Fruit fly (Drosophila melanogaster): Measurements from ENCODE around the gene Karybeta3.

- peak; percentile 98 for TF ChIP-seq OdsH (GFP tag; optimal IDR thresholded peaks at IDR 0.05)
- peak; percentile 98 for TF ChIP-seq br (GFP tag; optimal IDR thresholded peaks at IDR 0.05)
- peak; percentile 91 for TF ChIP-seq ey (GFP tag; optimal IDR thresholded peaks at IDR 0.05)
- TF ChIP-seq dsf (GFP tag; optimal IDR thresholded peaks at IDR 0.05; ENCODE audit: borderline replicate concordance), result peak; percentile 95
- peak; percentile 99 for TF ChIP-seq Hnf4 (GFP tag; optimal IDR thresholded peaks at IDR 0.05)
- peak; percentile 83 to 95 for TF ChIP-seq foxo (GFP tag; optimal IDR thresholded peaks at IDR 0.05)
- peak; percentile 99 for TF ChIP-seq Hr83 (GFP tag; optimal IDR thresholded peaks at IDR 0.05; ENCODE audit: poor library complexity, severe bottlenecking)
- TF ChIP-seq usp (GFP tag; optimal IDR thresholded peaks at IDR 0.05), result no peak
- peak; percentile 93 for TF ChIP-seq CG9705 (GFP tag; optimal IDR thresholded peaks at IDR 0.05)
- no peak for TF ChIP-seq N (GFP tag; optimal IDR thresholded peaks at IDR 0.05)
- no peak for TF ChIP-seq pan (optimal IDR thresholded peaks at IDR 0.05)
- TF ChIP-seq brk (GFP tag; optimal IDR thresholded peaks at IDR 0.05), result peak; percentile 96
Observed at dm6 chr3R:4664947-4665346, 16.0 kb downstream of the Karybeta3 start.

Data from whole organism, wandering third instar larva.